Fruit fly (Drosophila melanogaster) whole organism, embryonic: ENCODE measurements around the gene CG33258.

Source experiments
- Ada2b ChIP-seq: fragments of 200-800 bp; sonication (Bioruptor generic); IDR thresholded peaks from 2 replicates; pipeline ENCODE4 v1.3.6; 2022; ENCODE audit warnings: missing biosample characterization, missing genetic modification characterization
- Atf6 ChIP-seq: fragments of 200-800 bp; sonication (Bioruptor generic); IDR thresholded peaks from 2 replicates; pipeline ENCODE4 v1.3.6; 2022; ENCODE audit warnings: missing biosample characterization, missing genetic modification characterization
- Bdp1 ChIP-seq: fragments of 200-800 bp; sonication (Bioruptor generic); optimal IDR thresholded peaks from 3 replicates; lab custom pipeline; 2016; ENCODE audit warnings: missing biosample characterization, missing genetic modification characterization
- CG10209 ChIP-seq: fragments of 200-800 bp; sonication (Bioruptor generic); optimal IDR thresholded peaks from 3 replicates; lab custom pipeline; 2017; ENCODE audit warnings: missing biosample characterization, mild to moderate bottlenecking, missing genetic modification characterization, missing genetic modification reagents
- CG11085 ChIP-seq: fragments of 200-800 bp; sonication (Bioruptor generic); IDR thresholded peaks from 2 replicates; pipeline ENCODE4 v1.3.6; 2022; ENCODE audit warnings: missing biosample characterization, missing genetic modification characterization
- CG12236 ChIP-seq: fragments of 200-800 bp; sonication (Bioruptor generic); optimal IDR thresholded peaks from 2 replicates; lab custom pipeline; 2016; ENCODE audit warnings: missing biosample characterization, missing genetic modification characterization
- CG13775 ChIP-seq: fragments of 200-800 bp; sonication (Bioruptor generic); optimal IDR thresholded peaks from 3 replicates; lab custom pipeline; 2017; ENCODE audit warnings: missing biosample characterization, mild to moderate bottlenecking, missing genetic modification characterization
- CG14441 ChIP-seq: fragments of 200-800 bp; sonication (Bioruptor generic); IDR thresholded peaks from 2 replicates; pipeline ENCODE4 v1.3.6; 2022; ENCODE audit warnings: missing biosample characterization, missing genetic modification characterization
- CG15073 ChIP-seq: fragments of 200-800 bp; sonication (Bioruptor generic); optimal IDR thresholded peaks from 2 replicates; lab custom pipeline; 2016; ENCODE audit warnings: missing biosample characterization, missing genetic modification characterization
- CG15514 ChIP-seq: fragments of 200-800 bp; sonication (Bioruptor generic); optimal IDR thresholded peaks from 3 replicates; lab custom pipeline; 2017; ENCODE audit warnings: missing biosample characterization, missing genetic modification characterization, mild to moderate bottlenecking, moderate library complexity, missing genetic modification reagents
- CG17186 ChIP-seq: fragments of 200-800 bp; sonication (Bioruptor generic); optimal IDR thresholded peaks from 3 replicates; lab custom pipeline; 2017; ENCODE audit warnings: missing biosample characterization, missing genetic modification reagents, missing genetic modification characterization
- CG2129 ChIP-seq: fragments of 200-800 bp; sonication (Bioruptor generic); IDR thresholded peaks from 2 replicates; pipeline ENCODE4 v1.3.6; 2022; ENCODE audit warnings: missing biosample characterization, missing genetic modification characterization; ENCODE audit not compliant: partially characterized antibody
- CG32532 ChIP-seq: fragments of 200-800 bp; sonication (Bioruptor generic); IDR thresholded peaks from 2 replicates; pipeline ENCODE4 v1.3.6; 2022; ENCODE audit warnings: missing biosample characterization, missing genetic modification characterization
- CG32772 ChIP-seq: fragments of 200-800 bp; sonication (Bioruptor generic); IDR thresholded peaks from 2 replicates; pipeline ENCODE4 v1.3.6; 2022; ENCODE audit warnings: missing biosample characterization, missing genetic modification characterization
- CG34224 ChIP-seq: fragments of 200-800 bp; sonication (Bioruptor generic); IDR thresholded peaks from 3 replicates; pipeline ENCODE4 v1.3.6; 2022; ENCODE audit warnings: missing biosample characterization, missing genetic modification characterization; ENCODE audit not compliant: partially characterized antibody
- CG4404 ChIP-seq: fragments of 200-800 bp; sonication (Bioruptor generic); IDR thresholded peaks from 2 replicates; pipeline ENCODE4 v1.3.6; 2022; ENCODE audit warnings: missing biosample characterization, missing genetic modification characterization
- Camta ChIP-seq: fragments of 200-800 bp; sonication (Bioruptor generic); optimal IDR thresholded peaks from 2 replicates; lab custom pipeline; 2016; ENCODE audit warnings: missing biosample characterization, missing genetic modification characterization
- D19B ChIP-seq: fragments of 200-800 bp; sonication (Bioruptor generic); optimal IDR thresholded peaks from 2 replicates; lab custom pipeline; 2017; ENCODE audit warnings: missing biosample characterization, mild to moderate bottlenecking, missing genetic modification characterization
- Dbx ChIP-seq: fragments of 200-800 bp; sonication (Bioruptor generic); IDR thresholded peaks from 3 replicates; pipeline ENCODE4 v1.3.6; 2022; ENCODE audit warnings: missing biosample characterization, missing genetic modification characterization
- Drgx ChIP-seq: fragments of 200-800 bp; sonication (Bioruptor generic); IDR thresholded peaks from 2 replicates; pipeline ENCODE4 v1.3.6; 2022; ENCODE audit warnings: missing biosample characterization, missing genetic modification characterization
- E2f1 ChIP-seq: fragments of 200-800 bp; sonication (Bioruptor generic); IDR thresholded peaks from 2 replicates; pipeline ENCODE4 v1.3.6; 2022; ENCODE audit warnings: missing biosample characterization, missing genetic modification characterization
- Eip74EF ChIP-seq, 2 experiments: fragments of 200-800 bp in 1 of 2; fragments of >200 bp in 1 of 2; sonication (Bioruptor generic) in 1 of 2; optimal IDR thresholded peaks; 2 replicates each; lab custom pipeline; 2017 to 2019; ENCODE audit warnings: missing biosample characterization in 2 of 2, missing genetic modification characterization in 2 of 2, mild to moderate bottlenecking in 1 of 2, moderate library complexity in 1 of 2
- Elba2 ChIP-seq: fragments of 200-800 bp; sonication (Bioruptor generic); optimal IDR thresholded peaks from 3 replicates; lab custom pipeline; 2016; ENCODE audit warnings: missing biosample characterization, missing genetic modification characterization
- Fer1 ChIP-seq: fragments of 200-800 bp; sonication (Bioruptor generic); optimal IDR thresholded peaks from 2 replicates; lab custom pipeline; 2017; ENCODE audit warnings: missing biosample characterization, mild to moderate bottlenecking, missing genetic modification characterization
- Gug ChIP-seq: fragments of 200-800 bp; sonication (Bioruptor generic); IDR thresholded peaks from 4 replicates; pipeline ENCODE4 v1.3.6; 2022; ENCODE audit warnings: missing biosample characterization, missing genetic modification characterization
- HLH3B ChIP-seq: fragments of 200-800 bp; sonication (Bioruptor generic); IDR thresholded peaks from 2 replicates; pipeline ENCODE4 v1.3.6; 2022; ENCODE audit warnings: missing biosample characterization, missing genetic modification characterization
- HmgD ChIP-seq: fragments of 200-800 bp; sonication (Bioruptor generic); optimal IDR thresholded peaks from 3 replicates; lab custom pipeline; 2016; ENCODE audit warnings: missing biosample characterization, missing genetic modification characterization
- NfI ChIP-seq: fragments of 200-800 bp; sonication (Bioruptor generic); optimal IDR thresholded peaks from 3 replicates; lab custom pipeline; 2018; ENCODE audit warnings: missing biosample characterization, mild to moderate bottlenecking, missing genetic modification characterization, moderate library complexity
- Optix ChIP-seq: fragments of 200-800 bp; sonication (Bioruptor generic); IDR thresholded peaks from 3 replicates; pipeline ENCODE4 v1.3.6; 2022; ENCODE audit warnings: missing biosample characterization, missing genetic modification characterization
- Sin3A ChIP-seq: fragments of >200 bp; optimal IDR thresholded peaks from 2 replicates; lab custom pipeline; 2018
- Sry-δ ChIP-seq: fragments of 200-800 bp; sonication (Bioruptor generic); optimal IDR thresholded peaks from 2 replicates; lab custom pipeline; 2016; ENCODE audit warnings: missing biosample characterization, missing genetic modification characterization
- Xbp1 ChIP-seq: fragments of 200-800 bp; sonication (Bioruptor generic); optimal IDR thresholded peaks from 3 replicates; lab custom pipeline; 2016; ENCODE audit warnings: missing biosample characterization, mild to moderate bottlenecking, missing genetic modification characterization
- ash1 ChIP-seq: fragments of 200-800 bp; sonication (Bioruptor generic); optimal IDR thresholded peaks from 2 replicates; lab custom pipeline; 2018; ENCODE audit warnings: missing biosample characterization, mild to moderate bottlenecking, missing genetic modification characterization
- caup ChIP-seq: fragments of 200-800 bp; sonication (Bioruptor generic); optimal IDR thresholded peaks from 3 replicates; lab custom pipeline; 2017; ENCODE audit warnings: missing biosample characterization, mild to moderate bottlenecking, missing genetic modification characterization, moderate library complexity; ENCODE audit not compliant: severe bottlenecking
- chinmo ChIP-seq: fragments of 200-800 bp; sonication (Bioruptor generic); IDR thresholded peaks from 4 replicates; pipeline ENCODE4 v1.3.6; 2022; ENCODE audit warnings: missing biosample characterization, missing genetic modification characterization; ENCODE audit not compliant: partially characterized antibody
- ci ChIP-seq: fragments of 200-800 bp; sonication (Bioruptor generic); IDR thresholded peaks from 3 replicates; pipeline ENCODE4 v1.3.6; 2022; ENCODE audit warnings: missing biosample characterization, missing genetic modification characterization
- eyg ChIP-seq: fragments of 200-800 bp; sonication (Bioruptor generic); optimal IDR thresholded peaks from 3 replicates; lab custom pipeline; 2016; ENCODE audit warnings: missing biosample characterization, missing genetic modification characterization
- fd96Cb ChIP-seq: fragments of 200-800 bp; sonication (Bioruptor generic); optimal IDR thresholded peaks from 2 replicates; lab custom pipeline; 2018; ENCODE audit warnings: missing biosample characterization, mild to moderate bottlenecking, missing genetic modification characterization, moderate library complexity
- gt ChIP-seq: fragments of 200-800 bp; sonication (Bioruptor generic); IDR thresholded peaks from 2 replicates; pipeline ENCODE4 v1.3.6; 2022; ENCODE audit warnings: missing biosample characterization, missing genetic modification characterization
- hbn ChIP-seq: fragments of 200-800 bp; sonication (Bioruptor generic); IDR thresholded peaks from 2 replicates; pipeline ENCODE4 v1.3.6; 2022; ENCODE audit warnings: missing biosample characterization, missing genetic modification characterization; ENCODE audit not compliant: partially characterized antibody
- inv ChIP-seq: fragments of 200-800 bp; sonication (Bioruptor generic); IDR thresholded peaks from 2 replicates; pipeline ENCODE4 v1.3.6; 2022; ENCODE audit warnings: missing biosample characterization, missing genetic modification characterization; ENCODE audit not compliant: partially characterized antibody
- lmd ChIP-seq: fragments of 200-800 bp; sonication (Bioruptor generic); IDR thresholded peaks from 2 replicates; pipeline ENCODE4 v1.3.6; 2022; ENCODE audit warnings: missing biosample characterization, missing genetic modification characterization
- nau ChIP-seq: fragments of 200-800 bp; sonication (Bioruptor generic); optimal IDR thresholded peaks from 3 replicates; lab custom pipeline; 2017; ENCODE audit warnings: missing biosample characterization, mild to moderate bottlenecking, missing genetic modification characterization, missing genetic modification reagents
- nom ChIP-seq: fragments of 200-800 bp; sonication (Bioruptor generic); optimal IDR thresholded peaks from 2 replicates; lab custom pipeline; 2017; ENCODE audit warnings: missing biosample characterization, missing genetic modification characterization, mild to moderate bottlenecking, moderate library complexity, missing genetic modification reagents
- row ChIP-seq: fragments of 200-800 bp; sonication (Bioruptor generic); IDR thresholded peaks from 3 replicates; pipeline ENCODE4 v1.3.6; 2022; ENCODE audit warnings: missing biosample characterization, missing genetic modification characterization
- sens ChIP-seq: fragments of 200-800 bp; sonication (Bioruptor generic); peaks from one replicate; lab custom pipeline; 2016; ENCODE audit warnings: missing biosample characterization, missing genetic modification characterization
- sob ChIP-seq: fragments of 200-800 bp; sonication (Bioruptor generic); IDR thresholded peaks from 2 replicates; pipeline ENCODE4 v1.3.6; 2022; ENCODE audit warnings: missing biosample characterization, missing genetic modification characterization
- ttk ChIP-seq: fragments of 200-800 bp; sonication (Bioruptor generic); IDR thresholded peaks from 2 replicates; pipeline ENCODE4 v2.1.2; 2022; ENCODE audit warnings: missing biosample characterization, missing genetic modification characterization
- vfl ChIP-seq: fragments of 200-800 bp; sonication (Bioruptor generic); optimal IDR thresholded peaks from 2 replicates; lab custom pipeline; 2016; ENCODE audit warnings: missing biosample characterization, missing genetic modification characterization
- zen2 ChIP-seq: fragments of 200-800 bp; sonication (Bioruptor generic); IDR thresholded peaks from 3 replicates; pipeline ENCODE4 v1.3.6; 2022; ENCODE audit warnings: missing biosample characterization, missing genetic modification characterization; ENCODE audit not compliant: partially characterized antibody
- zfh2 ChIP-seq: fragments of 200-800 bp; sonication (Bioruptor generic); optimal IDR thresholded peaks from 2 replicates; lab custom pipeline; 2016; ENCODE audit warnings: missing biosample characterization, missing genetic modification characterization

Gene CG33258

DNA sequence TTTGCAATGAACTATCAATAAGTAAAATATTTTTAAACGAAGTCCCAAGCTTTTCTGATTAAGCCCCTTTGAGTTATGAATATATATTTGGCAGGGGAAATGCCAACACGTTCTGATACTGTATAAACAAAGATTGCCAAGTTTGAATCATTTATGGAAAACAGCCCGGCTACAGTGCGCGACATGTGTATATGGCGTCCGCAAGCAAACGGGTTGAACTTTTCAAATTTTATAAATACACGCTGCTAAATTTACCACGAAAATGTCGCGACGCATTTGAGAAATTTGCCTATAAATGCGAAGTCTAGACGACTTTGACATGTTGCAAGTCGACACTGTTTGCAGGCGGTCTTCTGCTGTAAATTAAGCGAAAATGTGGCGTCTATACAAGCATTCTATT lies 34.3 kb upstream of the CG33258 start (continued):
- TF ChIP-seq CG34224 (no peak), Sin3A (lab: Kevin White, UChicago) (no peak), Atf6 (GFP tag; lab: Robert Waterston, UW) (peak; percentile 69), ttk (0 out of 2 replicates have a peak, but pooled peaks have one; percentile 20), Camta (GFP tag; lab: Kevin White, UChicago) (no peak), Drgx (GFP tag; lab: Robert Waterston, UW) (peak; percentile 81), HmgD (GFP tag; lab: Kevin White, UChicago) (peak; percentile 7), sob (peak; percentile 66), inv (no peak), CG10209 (GFP tag; lab: Kevin White, UChicago) (peak; percentile 39), caup (peak; percentile 53), vfl (GFP tag; lab: Kevin White, UChicago) (no peak), fd96Cb (tag; lab: Kevin White, UChicago) (no peak), CG15073 (GFP tag; lab: Kevin White, UChicago) (no peak), zen2 (GFP tag; lab: Robert Waterston, UW) (no peak), Dbx (GFP tag; lab: Robert Waterston, UW) (0 out of 3 replicates have a peak, but pooled peaks have one; percentile 40), E2f1 (GFP tag; lab: Robert Waterston, UW) (peak; percentile 51; the same call in 1 of the 2 replicates), lmd (GFP tag; lab: Robert Waterston, UW) (peak; percentile 72), Fer1 (GFP tag; lab: Kevin White, UChicago) (peak; percentile 52), CG32532 (peak; percentile 78), ci (GFP tag; lab: Robert Waterston, UW) (0 out of 3 replicates have a peak, but pooled peaks have one; percentile 57), HLH3B (GFP tag; lab: Robert Waterston, UW) (peak; percentile 46), gt (GFP tag; lab: Robert Waterston, UW) (no peak), Eip74EF (GFP tag; optimal IDR thresholded peaks at IDR 0.05; lab: Kevin White, UChicago) (no peak), zfh2 (GFP tag; lab: Kevin White, UChicago) (peak; percentile 57), CG12236 (GFP tag; lab: Kevin White, UChicago) (no peak), Sry-δ (no peak), CG2129 (GFP tag; lab: Robert Waterston, UW) (no peak), Xbp1 (GFP tag; lab: Kevin White, UChicago) (peak; percentile 39), CG11085 (GFP tag; lab: Robert Waterston, UW) (no peak), Ada2b (GFP tag; lab: Robert Waterston, UW) (peak; percentile 47), NfI (GFP tag; lab: Kevin White, UChicago) (peak; percentile 59), nom (peak; percentile 61)

DNA sequence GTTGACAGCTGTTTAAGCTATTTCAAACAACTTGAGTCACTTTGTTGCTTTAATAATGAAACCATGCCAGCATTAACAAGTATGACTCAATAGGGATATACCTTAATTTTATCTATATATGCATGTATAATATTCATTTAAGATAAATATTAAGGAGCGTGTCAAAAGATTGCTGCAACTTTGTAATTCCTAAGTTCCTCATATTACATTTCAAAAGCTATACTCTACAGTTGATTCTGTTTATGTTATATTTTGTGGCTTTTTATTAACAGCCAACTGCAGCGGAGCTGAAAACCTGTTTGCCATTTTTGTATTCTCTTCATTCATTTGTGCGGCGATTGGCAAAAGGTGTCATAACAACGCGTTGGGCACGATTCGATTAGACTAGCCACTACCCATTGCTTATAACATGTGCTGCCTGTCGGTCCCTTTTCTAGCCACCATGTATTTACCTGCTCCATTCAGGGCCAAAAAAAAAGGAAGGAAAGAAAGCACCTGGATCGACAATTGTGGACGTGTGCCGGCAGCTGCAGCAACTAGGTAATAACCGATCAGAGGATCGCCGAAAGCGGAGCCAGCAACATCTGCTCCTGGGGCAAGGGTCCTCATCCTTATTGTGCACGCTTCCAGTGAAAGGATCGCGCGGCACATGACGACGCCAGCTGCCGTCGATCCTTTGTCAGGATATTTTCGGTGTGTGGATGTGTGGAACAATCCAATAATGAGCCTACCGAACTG lies 33.5 kb upstream of the CG33258 start:
- TF ChIP-seq CG15514 (GFP tag; lab: Kevin White, UChicago) (no peak), CG4404 (GFP tag; lab: Robert Waterston, UW) (no peak), hbn (GFP tag; lab: Robert Waterston, UW) (no peak), Optix (GFP tag; lab: Robert Waterston, UW) (0 out of 3 replicates have a peak, but pooled peaks have one; percentile 18), CG13775 (GFP tag; lab: Kevin White, UChicago) (no peak), nom (no peak), Gug (GFP tag; lab: Robert Waterston, UW) (no peak), sens (GFP tag; lab: Kevin White, UChicago) (no peak), D19B (GFP tag; lab: Kevin White, UChicago) (peak; percentile 73), CG17186 (no peak), row (peak; percentile 27; the same call in 1 of the 3 replicates), Elba2 (GFP tag; lab: Kevin White, UChicago) (peak; percentile 12), eyg (GFP tag; lab: Kevin White, UChicago) (no peak), CG14441 (GFP tag; lab: Robert Waterston, UW) (no peak), ash1 (peak; percentile 20), nau (GFP tag; lab: Kevin White, UChicago) (no peak), Bdp1 (GFP tag; lab: Kevin White, UChicago) (no peak), CG32772 (no peak), chinmo (GFP tag; lab: Robert Waterston, UW) (0 out of 4 replicates have a peak, but pooled peaks have one; percentile 7)
